Worm (Caenorhabditis elegans) whole organism, L2 larva: ENCODE measurements around the gene C25F9.16.

ENCODE experiments used
- C34F6.9 ChIP-seq: fragments of 150-350 bp; optimal IDR thresholded peaks from 2 replicates; lab custom pipeline; 2014; ENCODE audit warnings: missing biosample characterization, missing genetic modification characterization
- F13H6.1 ChIP-seq: sonication (generic microtip); optimal IDR thresholded peaks from 2 replicates; lab custom pipeline; 2016; ENCODE audit warnings: missing genetic modification characterization, missing compliant biosample characterization
- R02D3.7 ChIP-seq: fragments of 150-350 bp; optimal IDR thresholded peaks from 2 replicates; lab custom pipeline; 2014; ENCODE audit warnings: missing biosample characterization, missing genetic modification characterization
- Y55F3AM.14 ChIP-seq: fragments of 200-800 bp; sonication (Bioruptor generic); optimal IDR thresholded peaks from 2 replicates; lab custom pipeline; 2018; ENCODE audit warnings: mild to moderate bottlenecking, missing genetic modification characterization, missing compliant biosample characterization
- ZK546.5 ChIP-seq: sonication (generic microtip); optimal IDR thresholded peaks from 2 replicates; lab custom pipeline; 2017; ENCODE audit warnings: missing biosample characterization, missing genetic modification characterization
- alr-1 ChIP-seq: fragments of 150-350 bp; optimal IDR thresholded peaks from 2 replicates; lab custom pipeline; 2014; ENCODE audit warnings: missing biosample characterization, missing genetic modification characterization
- aly-2 ChIP-seq: fragments of 150-350 bp; optimal IDR thresholded peaks from 2 replicates; lab custom pipeline; 2014; ENCODE audit warnings: missing biosample characterization, missing genetic modification characterization
- ama-1 ChIP-seq: fragments of 150-350 bp; optimal IDR thresholded peaks from 2 replicates; lab custom pipeline; 2018; ENCODE audit warnings: inconsistent platforms
- ceh-16 ChIP-seq: fragments of 150-350 bp; optimal IDR thresholded peaks from 2 replicates; lab custom pipeline; 2014; ENCODE audit warnings: missing biosample characterization, missing genetic modification characterization
- crh-2 ChIP-seq: sonication (generic microtip); optimal IDR thresholded peaks from 2 replicates; lab custom pipeline; 2017; ENCODE audit warnings: missing biosample characterization, missing genetic modification characterization
- dmd-4 ChIP-seq: sonication (generic microtip); optimal IDR thresholded peaks from 2 replicates; lab custom pipeline; 2017; ENCODE audit warnings: missing biosample characterization, missing genetic modification characterization
- egl-27 ChIP-seq: sonication (generic microtip); optimal IDR thresholded peaks from 3 replicates; lab custom pipeline; 2017; ENCODE audit warnings: missing biosample characterization, missing genetic modification reagents, missing genetic modification characterization
- elt-3 ChIP-seq: sonication (generic microtip); optimal IDR thresholded peaks from 2 replicates; lab custom pipeline; 2017; ENCODE audit warnings: missing biosample characterization, missing genetic modification characterization
- fos-1 ChIP-seq: fragments of 150-350 bp; optimal IDR thresholded peaks from 2 replicates; lab custom pipeline; 2014; ENCODE audit warnings: missing biosample characterization, missing genetic modification characterization
- gmeb-1 ChIP-seq: fragments of 150-350 bp; optimal IDR thresholded peaks from 2 replicates; lab custom pipeline; 2014; ENCODE audit warnings: missing biosample characterization, missing genetic modification characterization
- lin-11 ChIP-seq: fragments of 150-350 bp; sonication (generic microtip); optimal IDR thresholded peaks from 2 replicates; lab custom pipeline; 2014; ENCODE audit warnings: missing biosample characterization, missing genetic modification characterization, inconsistent platforms, mixed read lengths
- lin-39 ChIP-seq: fragments of 150-350 bp; optimal IDR thresholded peaks from 2 replicates; lab custom pipeline; 2014; ENCODE audit warnings: missing biosample characterization, missing genetic modification reagents, missing genetic modification characterization
- mab-5 ChIP-seq: fragments of 150-350 bp; optimal IDR thresholded peaks from 2 replicates; lab custom pipeline; 2014; ENCODE audit warnings: missing biosample characterization, missing genetic modification characterization
- mbf-1 ChIP-seq: sonication (generic microtip); optimal IDR thresholded peaks from 2 replicates; lab custom pipeline; 2017; ENCODE audit warnings: missing biosample characterization, missing genetic modification characterization
- mdl-1 ChIP-seq, 2 experiments: fragments of 150-350 bp in 1 of 2; sonication (generic microtip) in 1 of 2; optimal IDR thresholded peaks; 2 replicates each; lab custom pipeline; 2017; ENCODE audit warnings: missing biosample characterization in 2 of 2, missing genetic modification characterization in 2 of 2
- nhr-10 ChIP-seq: sonication (generic microtip); optimal IDR thresholded peaks from 2 replicates; lab custom pipeline; 2017; ENCODE audit warnings: missing biosample characterization, missing genetic modification characterization
- nhr-12 ChIP-seq: fragments of 150-350 bp; optimal IDR thresholded peaks from 2 replicates; lab custom pipeline; 2014; ENCODE audit warnings: missing biosample characterization, missing genetic modification characterization
- nhr-21 ChIP-seq: fragments of 150-350 bp; optimal IDR thresholded peaks from 2 replicates; lab custom pipeline; 2014; ENCODE audit warnings: missing biosample characterization, missing genetic modification characterization
- nhr-23 ChIP-seq: fragments of 150-350 bp; optimal IDR thresholded peaks from 2 replicates; lab custom pipeline; 2014; ENCODE audit warnings: missing biosample characterization, missing genetic modification reagents, missing genetic modification characterization
- nhr-237 ChIP-seq: fragments of 150-350 bp; optimal IDR thresholded peaks from 2 replicates; lab custom pipeline; 2014; ENCODE audit warnings: missing biosample characterization, missing genetic modification characterization
- nhr-25 ChIP-seq: fragments of 150-350 bp; sonication (generic microtip); optimal IDR thresholded peaks from 3 replicates; lab custom pipeline; 2014; ENCODE audit warnings: missing biosample characterization, missing genetic modification characterization
- nhr-6 ChIP-seq: fragments of 150-350 bp; optimal IDR thresholded peaks from 2 replicates; lab custom pipeline; 2014; ENCODE audit warnings: missing biosample characterization, missing genetic modification characterization
- nhr-77 ChIP-seq: fragments of 150-350 bp; optimal IDR thresholded peaks from 2 replicates; lab custom pipeline; 2014; ENCODE audit warnings: missing biosample characterization, missing genetic modification characterization
- sma-3 ChIP-seq: sonication (generic microtip); optimal IDR thresholded peaks from 2 replicates; lab custom pipeline; 2016; ENCODE audit warnings: missing genetic modification reagents, missing genetic modification characterization, missing compliant biosample characterization
- sma-9 ChIP-seq, 2 experiments: fragments of 150-350 bp in 1 of 2; sonication (generic microtip) in 1 of 2; optimal IDR thresholded peaks; 2 replicates each; lab custom pipeline; 2014 to 2016; ENCODE audit warnings: missing genetic modification characterization in 2 of 2, mild to moderate bottlenecking in 1 of 2, missing biosample characterization in 1 of 2, missing compliant biosample characterization in 1 of 2, missing genetic modification reagents in 1 of 2, moderate library complexity in 1 of 2
- unc-39 ChIP-seq: fragments of 150-350 bp; optimal IDR thresholded peaks from 2 replicates; lab custom pipeline; 2014; ENCODE audit warnings: missing biosample characterization, missing genetic modification characterization
- unc-62 ChIP-seq: fragments of 150-350 bp; optimal IDR thresholded peaks from 2 replicates; lab custom pipeline; 2014; ENCODE audit warnings: missing biosample characterization, missing genetic modification reagents, missing genetic modification characterization
- zag-1 ChIP-seq: fragments of 150-350 bp; optimal IDR thresholded peaks from 2 replicates; lab custom pipeline; 2014; ENCODE audit warnings: missing biosample characterization, missing genetic modification characterization

The C25F9.16 gene

ce11 chrV:19398882-19399281 is 35.3 kb upstream of the C25F9.16 start, which contains the start of gene C25F9.13:
Gene C25F9.13 (minus strand): TSS chrV:19398982.
- no peak for TF ChIP-seq Y55F3AM.14 (GFP tag; lab: Kevin White, UChicago)
- TF ChIP-seq zag-1, result no peak
- TF ChIP-seq nhr-12 (tag; lab: Kevin White, UChicago), result no peak
- no peak for TF ChIP-seq aly-2 (tag; lab: Kevin White, UChicago)
- TF ChIP-seq ama-1, result no peak
- no peak for TF ChIP-seq R02D3.7
- TF ChIP-seq alr-1, result no peak
- no peak for TF ChIP-seq mab-5
- TF ChIP-seq nhr-77 (tag; lab: Kevin White, UChicago), result no peak
- no peak for TF ChIP-seq ZK546.5 (tag; lab: Kevin White, UChicago)
- TF ChIP-seq F13H6.1 (tag; lab: Kevin White, UChicago), result no peak
- no peak for TF ChIP-seq egl-27 (tag; lab: Kevin White, UChicago)
- TF ChIP-seq mbf-1, result no peak
- TF ChIP-seq, all 48 proteins: peak for 0

ce11 chrV:19400619-19401018 is 33.6 kb upstream of the C25F9.16 start, which contains the start of gene srw-86:
Gene srw-86 (minus strand): TSS chrV:19400719.
- TF ChIP-seq crh-2, result no peak
- no peak for TF ChIP-seq dmd-4 (tag; lab: Kevin White, UChicago)
- no peak for TF ChIP-seq F13H6.1 (tag; lab: Kevin White, UChicago)
- TF ChIP-seq nhr-23 (tag; lab: Kevin White, UChicago), result no peak
- no peak for TF ChIP-seq nhr-12 (tag; lab: Kevin White, UChicago)
- no peak for TF ChIP-seq nhr-10 (tag; lab: Kevin White, UChicago)
- no peak for TF ChIP-seq unc-39
- TF ChIP-seq aly-2 (tag; lab: Kevin White, UChicago), result no peak
- TF ChIP-seq nhr-237 (tag; lab: Kevin White, UChicago), result no peak
- TF ChIP-seq sma-9 (GFP tag; optimal IDR thresholded peaks at IDR 0.05; lab: Kevin White, UChicago), result no peak
- TF ChIP-seq sma-9 (tag; optimal IDR thresholded peaks at IDR 0.05; lab: Kevin White, UChicago), result no peak
- no peak for TF ChIP-seq nhr-6

ce11 chrV:19401429-19401828 is 32.8 kb upstream of the C25F9.16 start:
- TF ChIP-seq fos-1 (tag; lab: Kevin White, UChicago) (peak; percentile 11), C34F6.9 (tag; lab: Kevin White, UChicago) (no peak)

ce11 chrV:19402855-19403254 is 31.3 kb upstream of the C25F9.16 start, which contains the start of gene C25F9.12:
Gene C25F9.12 (minus strand): TSS chrV:19402955.
- TF ChIP-seq mdl-1 (tag; optimal IDR thresholded peaks at IDR 0.05; lab: Kevin White, UChicago) (no peak), nhr-77 (tag; lab: Kevin White, UChicago) (no peak), fos-1 (tag; lab: Kevin White, UChicago) (no peak), sma-3 (GFP tag; lab: Kevin White, UChicago) (no peak), nhr-25 (no peak), nhr-237 (tag; lab: Kevin White, UChicago) (no peak), nhr-6 (no peak), lin-39 (tag; lab: Kevin White, UChicago) (no peak), aly-2 (tag; lab: Kevin White, UChicago) (no peak)

- TF ChIP-seq zag-1 (no peak), unc-39 (no peak), unc-62 (GFP tag; lab: Kevin White, UChicago) (no peak), ceh-16 (tag; lab: Kevin White, UChicago) (no peak), elt-3 (tag; lab: Kevin White, UChicago) (no peak), nhr-21 (tag; lab: Kevin White, UChicago) (no peak), nhr-237 (tag; lab: Kevin White, UChicago) (no peak)
These were observed 30.6 kb upstream of the C25F9.16 start for ce11 chrV:19403619-19404018.

ce11 chrV:19405276-19405815 is 28.8 kb upstream of the C25F9.16 start, which contains the start of the genes C25F9.6 and C25F9.10:
Gene C25F9.6 (minus strand): TSS chrV:19405326.
Gene C25F9.10 (plus strand): TSS chrV:19405729.
- peak; percentile 42 for TF ChIP-seq gmeb-1
- TF ChIP-seq fos-1 (tag; lab: Kevin White, UChicago), result peak; percentile 63
- TF ChIP-seq lin-11 (tag; lab: Kevin White, UChicago), result no peak
